Worm (Caenorhabditis elegans) whole organism, L4/young adult: Measurements from ENCODE around the gene ZK856.14.

Experiments
- W03F9.2 ChIP-seq: fragments of 150-350 bp; optimal IDR thresholded peaks from 2 replicates; lab custom pipeline; 2014; ENCODE audit warnings: missing biosample characterization, missing genetic modification characterization
- dao-5 ChIP-seq: sonication (generic microtip); optimal IDR thresholded peaks from 2 replicates; lab custom pipeline; 2016; ENCODE audit warnings: missing genotype, missing genetic modification characterization, moderate library complexity, missing compliant biosample characterization
- him-1 ChIP-seq: sonication (generic microtip); optimal IDR thresholded peaks from 2 replicates; lab custom pipeline; 2016; ENCODE audit warnings: missing genotype, missing genetic modification reagents, missing genetic modification characterization, missing compliant biosample characterization

- TF ChIP-seq W03F9.2 (tag; lab: Kevin White, UChicago) (no peak), dao-5 (tag; lab: Kevin White, UChicago) (no peak), him-1 (no peak)
These were observed 21.2 kb downstream of the ZK856.14 start for ce11 chrV:10237959-10238444.
